Fruit fly (Drosophila melanogaster) S2 (cell line): Measurements from ENCODE around the gene CG32437.

ENCODE experiments used
- CG8478 ChIP-seq: fragments of >200 bp; optimal IDR thresholded peaks from 2 replicates; lab custom pipeline; 2018
- CTCF ChIP-seq, 2 experiments: fragments of >200 bp; optimal IDR thresholded peaks; 2 replicates each; lab custom pipeline; 2018

dm6 chr3L:21385699-21386098, 28.2 kb downstream of the CG32437 start:
- TF ChIP-seq CTCF (optimal IDR thresholded peaks at IDR 0.05; lab: Kevin White, UChicago) (no peak), CG8478 (lab: Kevin White, UChicago) (no peak)
